Worm (Caenorhabditis elegans) whole organism, L2 larva: ENCODE measurements around the gene pgam-5.

Source experiments
- C34F6.9 ChIP-seq: fragments of 150-350 bp; optimal IDR thresholded peaks from 2 replicates; lab custom pipeline; 2014; ENCODE audit warnings: missing biosample characterization, missing genetic modification characterization
- F13H6.1 ChIP-seq: sonication (generic microtip); optimal IDR thresholded peaks from 2 replicates; lab custom pipeline; 2016; ENCODE audit warnings: missing genetic modification characterization, missing compliant biosample characterization
- R02D3.7 ChIP-seq: fragments of 150-350 bp; optimal IDR thresholded peaks from 2 replicates; lab custom pipeline; 2014; ENCODE audit warnings: missing biosample characterization, missing genetic modification characterization
- Y55F3AM.14 ChIP-seq: fragments of 200-800 bp; sonication (Bioruptor generic); optimal IDR thresholded peaks from 2 replicates; lab custom pipeline; 2018; ENCODE audit warnings: mild to moderate bottlenecking, missing genetic modification characterization, missing compliant biosample characterization
- alr-1 ChIP-seq: fragments of 150-350 bp; optimal IDR thresholded peaks from 2 replicates; lab custom pipeline; 2014; ENCODE audit warnings: missing biosample characterization, missing genetic modification characterization
- aly-2 ChIP-seq: fragments of 150-350 bp; optimal IDR thresholded peaks from 2 replicates; lab custom pipeline; 2014; ENCODE audit warnings: missing biosample characterization, missing genetic modification characterization
- blmp-1 ChIP-seq: sonication (generic microtip); optimal IDR thresholded peaks from 2 replicates; lab custom pipeline; 2017; ENCODE audit warnings: missing genetic modification characterization, mild to moderate bottlenecking, missing compliant biosample characterization, antibody characterized with exemption, moderate library complexity; ENCODE audit not compliant: insufficient read depth
- ceh-16 ChIP-seq: fragments of 150-350 bp; optimal IDR thresholded peaks from 2 replicates; lab custom pipeline; 2014; ENCODE audit warnings: missing biosample characterization, missing genetic modification characterization
- ceh-82 ChIP-seq: fragments of 150-350 bp; optimal IDR thresholded peaks from 2 replicates; lab custom pipeline; 2014; ENCODE audit warnings: missing biosample characterization, missing genetic modification characterization
- egl-27 ChIP-seq: sonication (generic microtip); optimal IDR thresholded peaks from 3 replicates; lab custom pipeline; 2017; ENCODE audit warnings: missing biosample characterization, missing genetic modification reagents, missing genetic modification characterization
- elt-1 ChIP-seq: fragments of 150-350 bp; optimal IDR thresholded peaks from 2 replicates; lab custom pipeline; 2014; ENCODE audit warnings: missing biosample characterization, missing genetic modification characterization
- elt-3 ChIP-seq: sonication (generic microtip); optimal IDR thresholded peaks from 2 replicates; lab custom pipeline; 2017; ENCODE audit warnings: missing biosample characterization, missing genetic modification characterization
- fos-1 ChIP-seq: fragments of 150-350 bp; optimal IDR thresholded peaks from 2 replicates; lab custom pipeline; 2014; ENCODE audit warnings: missing biosample characterization, missing genetic modification characterization
- lin-13 ChIP-seq: fragments of 150-350 bp; optimal IDR thresholded peaks from 2 replicates; lab custom pipeline; 2014; ENCODE audit warnings: missing biosample characterization, missing genetic modification reagents, missing genetic modification characterization
- lin-39 ChIP-seq: fragments of 150-350 bp; optimal IDR thresholded peaks from 2 replicates; lab custom pipeline; 2014; ENCODE audit warnings: missing biosample characterization, missing genetic modification reagents, missing genetic modification characterization
- lsy-2 ChIP-seq, 2 experiments: fragments of 150-350 bp in 1 of 2; sonication (generic microtip) in 1 of 2; optimal IDR thresholded peaks; 2 replicates each; lab custom pipeline; 2014 to 2017; ENCODE audit warnings: missing biosample characterization in 2 of 2, missing genetic modification characterization in 2 of 2
- mab-5 ChIP-seq: fragments of 150-350 bp; optimal IDR thresholded peaks from 2 replicates; lab custom pipeline; 2014; ENCODE audit warnings: missing biosample characterization, missing genetic modification characterization
- mbf-1 ChIP-seq: sonication (generic microtip); optimal IDR thresholded peaks from 2 replicates; lab custom pipeline; 2017; ENCODE audit warnings: missing biosample characterization, missing genetic modification characterization
- mdl-1 ChIP-seq, 2 experiments: fragments of 150-350 bp in 1 of 2; sonication (generic microtip) in 1 of 2; optimal IDR thresholded peaks; 2 replicates each; lab custom pipeline; 2017; ENCODE audit warnings: missing biosample characterization in 2 of 2, missing genetic modification characterization in 2 of 2
- nhr-10 ChIP-seq: sonication (generic microtip); optimal IDR thresholded peaks from 2 replicates; lab custom pipeline; 2017; ENCODE audit warnings: missing biosample characterization, missing genetic modification characterization
- nhr-12 ChIP-seq: fragments of 150-350 bp; optimal IDR thresholded peaks from 2 replicates; lab custom pipeline; 2014; ENCODE audit warnings: missing biosample characterization, missing genetic modification characterization
- nhr-21 ChIP-seq: fragments of 150-350 bp; optimal IDR thresholded peaks from 2 replicates; lab custom pipeline; 2014; ENCODE audit warnings: missing biosample characterization, missing genetic modification characterization
- nhr-23 ChIP-seq: fragments of 150-350 bp; optimal IDR thresholded peaks from 2 replicates; lab custom pipeline; 2014; ENCODE audit warnings: missing biosample characterization, missing genetic modification reagents, missing genetic modification characterization
- nhr-237 ChIP-seq: fragments of 150-350 bp; optimal IDR thresholded peaks from 2 replicates; lab custom pipeline; 2014; ENCODE audit warnings: missing biosample characterization, missing genetic modification characterization
- nhr-25 ChIP-seq: fragments of 150-350 bp; sonication (generic microtip); optimal IDR thresholded peaks from 3 replicates; lab custom pipeline; 2014; ENCODE audit warnings: missing biosample characterization, missing genetic modification characterization
- nhr-6 ChIP-seq: fragments of 150-350 bp; optimal IDR thresholded peaks from 2 replicates; lab custom pipeline; 2014; ENCODE audit warnings: missing biosample characterization, missing genetic modification characterization
- nhr-77 ChIP-seq: fragments of 150-350 bp; optimal IDR thresholded peaks from 2 replicates; lab custom pipeline; 2014; ENCODE audit warnings: missing biosample characterization, missing genetic modification characterization
- peb-1 ChIP-seq: fragments of 150-350 bp; optimal IDR thresholded peaks from 2 replicates; lab custom pipeline; 2014; ENCODE audit warnings: missing biosample characterization, missing genetic modification characterization
- sma-9 ChIP-seq, 2 experiments: fragments of 150-350 bp in 1 of 2; sonication (generic microtip) in 1 of 2; optimal IDR thresholded peaks; 2 replicates each; lab custom pipeline; 2014 to 2016; ENCODE audit warnings: missing genetic modification characterization in 2 of 2, mild to moderate bottlenecking in 1 of 2, missing biosample characterization in 1 of 2, missing compliant biosample characterization in 1 of 2, missing genetic modification reagents in 1 of 2, moderate library complexity in 1 of 2
- snpc-4 ChIP-seq: fragments of 150-350 bp; optimal IDR thresholded peaks from 2 replicates; lab custom pipeline; 2014; ENCODE audit warnings: missing biosample characterization, missing genetic modification characterization
- unc-39 ChIP-seq: fragments of 150-350 bp; optimal IDR thresholded peaks from 2 replicates; lab custom pipeline; 2014; ENCODE audit warnings: missing biosample characterization, missing genetic modification characterization
- zag-1 ChIP-seq: fragments of 150-350 bp; optimal IDR thresholded peaks from 2 replicates; lab custom pipeline; 2014; ENCODE audit warnings: missing biosample characterization, missing genetic modification characterization
- ztf-1 ChIP-seq: fragments of 200-800 bp; sonication (Bioruptor generic); conservative IDR thresholded peaks from 2 replicates; pipeline ENCODE4 v1.3.6; 2022; ENCODE audit warnings: missing genetic modification characterization, missing compliant biosample characterization
- ztf-4 ChIP-seq: fragments of 150-350 bp; optimal IDR thresholded peaks from 2 replicates; lab custom pipeline; 2014; ENCODE audit warnings: missing biosample characterization, missing genetic modification characterization

pgam-5 gene

ce11 chrII:7614334-7614733 lies 15.8 kb upstream of the pgam-5 start:
- no peak for TF ChIP-seq fos-1 (tag; lab: Kevin White, UChicago)
- TF ChIP-seq nhr-6 (tag; lab: Kevin White, UChicago): no peak

- TF ChIP-seq alr-1 (tag; lab: Kevin White, UChicago) (no peak), unc-39 (tag; lab: Kevin White, UChicago) (no peak), peb-1 (tag; lab: Kevin White, UChicago) (no peak), ceh-82 (no peak), C34F6.9 (tag; lab: Kevin White, UChicago) (no peak), nhr-21 (tag; lab: Kevin White, UChicago) (no peak), nhr-25 (tag; lab: Kevin White, UChicago) (no peak), zag-1 (tag; lab: Kevin White, UChicago) (no peak), egl-27 (tag; lab: Kevin White, UChicago) (no peak), snpc-4 (tag; lab: Kevin White, UChicago) (no peak)
Observed at ce11 chrII:7613241-7613782, 14.8 kb upstream of the pgam-5 start, which contains the start of the genes oig-4 and R07G3.7. oig-4 (plus strand) TSS chrII:7613541. R07G3.7 (minus strand) TSS chrII:7613732.

DNA sequence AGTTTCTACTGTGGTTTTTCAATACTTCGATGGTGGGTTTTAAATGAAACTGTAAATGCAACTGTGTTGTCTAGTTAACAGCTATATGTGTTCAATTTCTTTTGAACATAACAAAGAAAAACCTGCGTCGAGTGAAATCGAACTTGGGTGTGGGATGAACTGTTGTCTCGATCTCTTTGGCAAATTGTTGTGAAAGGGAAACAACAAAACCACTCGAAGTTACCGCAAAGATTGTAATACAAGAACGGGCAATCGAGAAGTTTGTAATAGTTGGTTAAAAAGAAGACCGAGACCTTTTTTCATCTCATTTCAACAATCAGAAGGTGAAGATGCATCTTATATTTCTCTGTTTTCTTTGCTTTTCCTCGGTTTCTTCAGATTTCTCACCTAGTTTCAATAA lies 9.4 kb upstream of the pgam-5 start, which contains the start of gene lips-17:
TSS of gene lips-17 (plus strand) at position 301 of the 400 bp plus-strand sequence.
- TF ChIP-seq lin-13 (GFP tag; lab: Kevin White, UChicago) (no peak), lsy-2 (tag; optimal IDR thresholded peaks at IDR 0.05; lab: Kevin White, UChicago) (no peak), mab-5 (no peak), mdl-1 (tag; optimal IDR thresholded peaks at IDR 0.05; lab: Kevin White, UChicago) (no peak), Y55F3AM.14 (no peak), snpc-4 (tag; lab: Kevin White, UChicago) (no peak), nhr-10 (tag; lab: Kevin White, UChicago) (no peak), sma-9 (GFP tag; optimal IDR thresholded peaks at IDR 0.05; lab: Kevin White, UChicago) (no peak), sma-9 (tag; optimal IDR thresholded peaks at IDR 0.05; lab: Kevin White, UChicago) (no peak), egl-27 (tag; lab: Kevin White, UChicago) (no peak)

DNA sequence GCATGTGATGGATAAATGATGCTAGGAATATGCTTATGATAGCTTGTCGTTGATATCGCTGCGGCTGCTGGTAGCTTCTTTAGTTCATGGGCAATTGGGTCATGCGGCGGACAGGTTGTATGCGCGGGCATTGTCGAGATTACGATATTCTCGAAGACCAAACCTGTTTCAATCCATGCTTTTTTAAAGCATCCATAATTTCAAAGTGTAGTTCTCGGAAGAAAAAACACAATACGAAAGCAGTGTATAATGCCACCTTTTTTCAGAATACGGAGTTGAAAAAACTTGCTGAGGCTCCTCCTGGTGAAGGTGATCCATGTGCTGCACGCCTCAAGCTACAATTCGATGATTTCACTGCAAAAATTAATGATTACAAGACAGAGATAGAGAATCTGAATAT lies 6.8 kb upstream of the pgam-5 start, which contains the start of gene osm-8:
TSS of gene osm-8 (minus strand) at position 101 of the 400 bp plus-strand sequence.
- TF ChIP-seq lin-13 (GFP tag; lab: Kevin White, UChicago) (no peak), nhr-21 (tag; lab: Kevin White, UChicago) (no peak), alr-1 (tag; lab: Kevin White, UChicago) (no peak), nhr-23 (tag; lab: Kevin White, UChicago) (no peak), mbf-1 (tag; lab: Kevin White, UChicago) (no peak), nhr-77 (tag; lab: Kevin White, UChicago) (no peak), elt-3 (tag; lab: Kevin White, UChicago) (no peak), nhr-25 (tag; lab: Kevin White, UChicago) (no peak), nhr-237 (tag; lab: Kevin White, UChicago) (no peak), nhr-12 (tag; lab: Kevin White, UChicago) (no peak), mdl-1 (tag; optimal IDR thresholded peaks at IDR 0.05; lab: Kevin White, UChicago) (no peak), nhr-6 (tag; lab: Kevin White, UChicago) (no peak), lin-39 (tag; lab: Kevin White, UChicago) (no peak), ztf-4 (tag; lab: Kevin White, UChicago) (no peak), ceh-16 (tag; lab: Kevin White, UChicago) (no peak), R02D3.7 (tag; lab: Kevin White, UChicago) (no peak), snpc-4 (tag; lab: Kevin White, UChicago) (no peak), sma-9 (GFP tag; optimal IDR thresholded peaks at IDR 0.05; lab: Kevin White, UChicago) (no peak), sma-9 (tag; optimal IDR thresholded peaks at IDR 0.05; lab: Kevin White, UChicago) (no peak)

ce11 chrII:7599357-7599756 lies 805 bp upstream of the pgam-5 start, which contains the start of gene npp-21:
npp-21 (plus strand) TSS chrII:7599657.
- no peak for TF ChIP-seq Y55F3AM.14
- TF ChIP-seq ztf-1: no peak
- TF ChIP-seq peb-1 (tag; lab: Kevin White, UChicago): no peak
- TF ChIP-seq R02D3.7 (tag; lab: Kevin White, UChicago): no peak
- no peak for TF ChIP-seq unc-39 (tag; lab: Kevin White, UChicago)
- no peak for TF ChIP-seq mdl-1 (tag; optimal IDR thresholded peaks at IDR 0.05; lab: Kevin White, UChicago)
- TF ChIP-seq zag-1 (tag; lab: Kevin White, UChicago): no peak
- no peak for TF ChIP-seq elt-3 (tag; lab: Kevin White, UChicago)
- no peak for TF ChIP-seq aly-2
- no peak for TF ChIP-seq blmp-1 (tag; lab: Kevin White, UChicago)
- TF ChIP-seq F13H6.1: no peak
- TF ChIP-seq nhr-12 (tag; lab: Kevin White, UChicago): no peak
- no peak for TF ChIP-seq snpc-4 (tag; lab: Kevin White, UChicago)
- TF ChIP-seq sma-9 (GFP tag; optimal IDR thresholded peaks at IDR 0.05; lab: Kevin White, UChicago): no peak
- TF ChIP-seq sma-9 (tag; optimal IDR thresholded peaks at IDR 0.05; lab: Kevin White, UChicago): no peak
- no peak for TF ChIP-seq elt-1 (tag; lab: Kevin White, UChicago)
